Worm (Caenorhabditis elegans) whole organism, young adult: ENCODE results near the gene zip-10.
A peak's percentile ranks its signal among the peaks of the same experiment; 100 is the strongest.

ENCODE experiments used
- B0019.2 ChIP-seq: fragments of 200-800 bp; sonication (Bioruptor generic); conservative IDR thresholded peaks from 2 replicates; pipeline ENCODE4 v1.3.6; 2022; ENCODE audit warnings: missing genetic modification reagents, missing genetic modification characterization, missing compliant biosample characterization
- B0035.1 ChIP-seq: sonication (generic microtip); optimal IDR thresholded peaks from 2 replicates; lab custom pipeline; 2016; ENCODE audit warnings: missing genetic modification characterization, mild to moderate bottlenecking, missing compliant biosample characterization, missing genotype, missing genetic modification reagents
- B0261.1 ChIP-seq: sonication (generic microtip); optimal IDR thresholded peaks from 2 replicates; lab custom pipeline; 2016; ENCODE audit warnings: mild to moderate bottlenecking, missing genetic modification characterization, moderate library complexity, missing compliant biosample characterization
- D2030.7 ChIP-seq: fragments of 200-800 bp; sonication (Bioruptor generic); IDR thresholded peaks from 2 replicates; pipeline ENCODE4 v1.3.6; 2022; ENCODE audit warnings: missing genetic modification reagents, missing genetic modification characterization, missing compliant biosample characterization
- F23B12.7 ChIP-seq: sonication (generic microtip); optimal IDR thresholded peaks from 2 replicates; lab custom pipeline; 2017; ENCODE audit warnings: missing genetic modification characterization, mild to moderate bottlenecking, missing compliant biosample characterization, antibody characterized with exemption, moderate library complexity; ENCODE audit not compliant: insufficient read depth
- F37B4.10 ChIP-seq: fragments of 200-800 bp; sonication (Bioruptor generic); IDR thresholded peaks from 2 replicates; pipeline ENCODE4 v1.3.6; 2022; ENCODE audit warnings: missing genetic modification characterization, missing compliant biosample characterization
- F52B5.7 ChIP-seq: sonication (generic microtip); optimal IDR thresholded peaks from 2 replicates; lab custom pipeline; 2016; ENCODE audit warnings: mild to moderate bottlenecking, missing genetic modification characterization, missing compliant biosample characterization
- F57A8.1 ChIP-seq: fragments of 200-800 bp; sonication (Bioruptor generic); optimal IDR thresholded peaks from 2 replicates; lab custom pipeline; 2018; ENCODE audit warnings: mild to moderate bottlenecking, missing genetic modification characterization, moderate library complexity, missing compliant biosample characterization
- K12H6.12 ChIP-seq: fragments of 200-800 bp; sonication (Bioruptor generic); optimal IDR thresholded peaks from 2 replicates; lab custom pipeline; 2018; ENCODE audit warnings: mild to moderate bottlenecking, missing genetic modification characterization, missing compliant biosample characterization
- T07F8.4 ChIP-seq: sonication (generic microtip); optimal IDR thresholded peaks from 2 replicates; lab custom pipeline; 2016; ENCODE audit warnings: mild to moderate bottlenecking, missing genetic modification characterization, moderate library complexity, missing compliant biosample characterization
- atf-7 ChIP-seq: sonication (generic microtip); optimal IDR thresholded peaks from 2 replicates; lab custom pipeline; 2017; ENCODE audit warnings: mild to moderate bottlenecking, missing genetic modification characterization, missing compliant biosample characterization
- bed-2 ChIP-seq: fragments of 200-800 bp; sonication (Bioruptor generic); IDR thresholded peaks from 2 replicates; pipeline ENCODE4 v1.3.6; 2022; ENCODE audit warnings: missing genetic modification reagents, missing genetic modification characterization, missing compliant biosample characterization
- ccch-3 ChIP-seq: fragments of 200-800 bp; sonication (Bioruptor generic); optimal IDR thresholded peaks from 2 replicates; lab custom pipeline; 2018; ENCODE audit warnings: mild to moderate bottlenecking, missing genetic modification characterization, missing compliant biosample characterization
- cebp-1 ChIP-seq, 2 experiments: fragments of 200-800 bp in 1 of 2; sonication (Bioruptor generic) in 1 of 2; sonication (generic microtip) in 1 of 2; IDR thresholded peaks in 1 of 2; optimal IDR thresholded peaks in 1 of 2; 2 replicates each; pipeline versions ENCODE4 v1.3.6 to Lab custom; 2017 to 2022; ENCODE audit warnings: missing compliant biosample characterization in 2 of 2, missing genetic modification characterization in 2 of 2, mild to moderate bottlenecking in 1 of 2, missing genetic modification reagents in 1 of 2, moderate library complexity in 1 of 2
- cebp-2 ChIP-seq: fragments of 200-800 bp; sonication (Bioruptor generic); IDR thresholded peaks from 2 replicates; pipeline ENCODE4 v1.3.6; 2022; ENCODE audit warnings: missing genetic modification characterization, missing compliant biosample characterization
- ceh-58 ChIP-seq: fragments of 200-800 bp; sonication (Bioruptor generic); IDR thresholded peaks from 2 replicates; pipeline ENCODE4 v1.3.6; 2022; ENCODE audit warnings: missing genetic modification characterization, missing compliant biosample characterization
- chd-7 ChIP-seq: sonication (generic microtip); optimal IDR thresholded peaks from 2 replicates; lab custom pipeline; 2016; ENCODE audit warnings: mild to moderate bottlenecking, missing genetic modification characterization, moderate library complexity, missing compliant biosample characterization
- egl-18 ChIP-seq: fragments of 200-800 bp; sonication (Bioruptor generic); IDR thresholded peaks from 2 replicates; pipeline ENCODE4 v1.3.6; 2022; ENCODE audit warnings: missing genetic modification reagents, missing genetic modification characterization, missing compliant biosample characterization
- him-1 ChIP-seq: sonication (generic microtip); optimal IDR thresholded peaks from 2 replicates; lab custom pipeline; 2016; ENCODE audit warnings: missing genotype, missing genetic modification reagents, missing genetic modification characterization, missing compliant biosample characterization
- hmg-1.2 ChIP-seq: fragments of 200-800 bp; sonication (Bioruptor generic); IDR thresholded peaks from 2 replicates; pipeline ENCODE4 v1.3.6; 2022; ENCODE audit warnings: missing genetic modification reagents, missing genetic modification characterization, missing compliant biosample characterization
- hsf-1 ChIP-seq: fragments of 200-800 bp; sonication (Bioruptor generic); IDR thresholded peaks from 2 replicates; pipeline ENCODE4 v1.3.6; 2022; ENCODE audit warnings: missing genetic modification reagents, missing genetic modification characterization, missing compliant biosample characterization
- lag-1 ChIP-seq: fragments of 200-800 bp; sonication (Bioruptor generic); IDR thresholded peaks from 2 replicates; pipeline ENCODE4 v1.3.6; 2022; ENCODE audit warnings: missing genetic modification reagents, missing genetic modification characterization, missing compliant biosample characterization
- let-607 ChIP-seq, 2 experiments: fragments of 200-800 bp in 1 of 2; sonication (Bioruptor generic) in 1 of 2; sonication (generic microtip) in 1 of 2; optimal IDR thresholded peaks; 2 replicates each; lab custom pipeline; 2016 to 2018; ENCODE audit warnings: mild to moderate bottlenecking in 2 of 2, missing compliant biosample characterization in 2 of 2, missing genetic modification characterization in 2 of 2, moderate library complexity in 2 of 2, missing genotype in 1 of 2
- lin-35 ChIP-seq, 3 experiments: fragments of 150-350 bp in 2 of 3; sonication (generic microtip) in 1 of 3; optimal IDR thresholded peaks; 2 replicates each; lab custom pipeline; 2014 to 2018; ENCODE audit warnings: missing biosample characterization in 3 of 3, missing genetic modification characterization in 3 of 3, missing genetic modification reagents in 3 of 3
- lir-1 ChIP-seq: fragments of 200-800 bp; sonication (Bioruptor generic); conservative IDR thresholded peaks from 2 replicates; pipeline ENCODE4 v1.3.6; 2022; ENCODE audit warnings: missing genetic modification reagents, missing genetic modification characterization, missing compliant biosample characterization
- madf-6 ChIP-seq: fragments of 200-800 bp; sonication (Bioruptor generic); IDR thresholded peaks from 2 replicates; pipeline ENCODE4 v1.3.6; 2022; ENCODE audit warnings: missing genetic modification reagents, missing genetic modification characterization, missing compliant biosample characterization
- mcd-1 ChIP-seq: fragments of 200-800 bp; sonication (Bioruptor generic); IDR thresholded peaks from 2 replicates; pipeline ENCODE4 v1.3.6; 2022; ENCODE audit warnings: missing genetic modification reagents, missing genetic modification characterization, missing compliant biosample characterization
- nfya-1 ChIP-seq: sonication (generic microtip); optimal IDR thresholded peaks from 2 replicates; lab custom pipeline; 2017; ENCODE audit warnings: antibody characterized with exemption, missing compliant biosample characterization, missing genetic modification characterization, borderline replicate concordance; ENCODE audit not compliant: insufficient read depth
- nfya-2 ChIP-seq: fragments of 200-800 bp; sonication (Bioruptor generic); IDR thresholded peaks from 2 replicates; pipeline ENCODE4 v1.3.6; 2022; ENCODE audit warnings: missing genetic modification reagents, missing genetic modification characterization, missing compliant biosample characterization
- nhr-179 ChIP-seq: sonication (generic microtip); optimal IDR thresholded peaks from 2 replicates; lab custom pipeline; 2016; ENCODE audit warnings: mild to moderate bottlenecking, missing genetic modification characterization, missing compliant biosample characterization
- pbrm-1 ChIP-seq: fragments of 200-800 bp; sonication (Bioruptor generic); IDR thresholded peaks from 2 replicates; pipeline ENCODE4 v1.3.6; 2022; ENCODE audit warnings: missing genetic modification reagents, missing genetic modification characterization, missing compliant biosample characterization
- repo-1 ChIP-seq: sonication (generic microtip); optimal IDR thresholded peaks from 2 replicates; lab custom pipeline; 2017; ENCODE audit warnings: mild to moderate bottlenecking, missing genetic modification characterization, missing compliant biosample characterization
- rpc-1 ChIP-seq, 2 experiments: fragments of 150-350 bp in 1 of 2; sonication (generic microtip) in 1 of 2; optimal IDR thresholded peaks; 2 replicates each; lab custom pipeline; 2014 to 2018; ENCODE audit warnings: missing biosample characterization in 1 of 2, missing genetic modification characterization in 1 of 2, missing genetic modification reagents in 1 of 2, missing genotype in 1 of 2
- sdz-38 ChIP-seq: sonication (generic microtip); optimal IDR thresholded peaks from 2 replicates; lab custom pipeline; 2016; ENCODE audit warnings: missing genotype, missing genetic modification characterization, missing compliant biosample characterization
- snpc-1.1 ChIP-seq: sonication (generic microtip); optimal IDR thresholded peaks from 2 replicates; lab custom pipeline; 2017; ENCODE audit warnings: missing genetic modification characterization, mild to moderate bottlenecking, missing compliant biosample characterization, antibody characterized with exemption, moderate library complexity, missing genotype, missing genetic modification reagents; ENCODE audit not compliant: insufficient read depth
- snpc-4 ChIP-seq, 5 experiments: fragments of 150-350 bp in 1 of 5; sonication (generic microtip) in 4 of 5; optimal IDR thresholded peaks; 2 replicates each; lab custom pipeline; 2014 to 2018; ENCODE audit warnings: missing genetic modification characterization in 5 of 5, missing biosample characterization in 3 of 5, antibody characterized with exemption in 2 of 5, mild to moderate bottlenecking in 2 of 5, missing compliant biosample characterization in 2 of 5, missing genotype in 2 of 5, moderate library complexity in 2 of 5, missing genetic modification reagents in 1 of 5
- tbp1 ChIP-seq: fragments of 200-800 bp; sonication (Bioruptor generic); optimal IDR thresholded peaks from 2 replicates; lab custom pipeline; 2018; ENCODE audit warnings: mild to moderate bottlenecking, missing genetic modification characterization, missing compliant biosample characterization
- tbx-9 ChIP-seq: sonication (generic microtip); optimal IDR thresholded peaks from 2 replicates; lab custom pipeline; 2016; ENCODE audit warnings: borderline replicate concordance, missing genetic modification characterization, inconsistent platforms, missing compliant biosample characterization
- tlf-1 ChIP-seq: fragments of 200-800 bp; sonication (Bioruptor generic); optimal IDR thresholded peaks from 2 replicates; lab custom pipeline; 2018; ENCODE audit warnings: mild to moderate bottlenecking, missing genetic modification characterization, missing compliant biosample characterization
- zfh-2 ChIP-seq: fragments of 200-800 bp; sonication (Bioruptor generic); conservative IDR thresholded peaks from 2 replicates; pipeline ENCODE4 v1.3.6; 2022; ENCODE audit warnings: missing genetic modification reagents, missing genetic modification characterization, missing compliant biosample characterization
- ztf-18 ChIP-seq: sonication (generic microtip); optimal IDR thresholded peaks from 2 replicates; lab custom pipeline; 2016; ENCODE audit warnings: missing genotype, mild to moderate bottlenecking, missing genetic modification characterization, missing compliant biosample characterization
- ztf-22 ChIP-seq: fragments of 200-800 bp; sonication (Bioruptor generic); optimal IDR thresholded peaks from 2 replicates; lab custom pipeline; 2018; ENCODE audit warnings: mild to moderate bottlenecking, missing genetic modification characterization, moderate library complexity, missing compliant biosample characterization
- ztf-26 ChIP-seq: sonication (generic microtip); optimal IDR thresholded peaks from 2 replicates; lab custom pipeline; 2017; ENCODE audit warnings: missing genetic modification characterization, missing compliant biosample characterization
- ztf-28 ChIP-seq: fragments of 200-800 bp; sonication (Bioruptor generic); IDR thresholded peaks from 2 replicates; pipeline ENCODE4 v1.3.6; 2022; ENCODE audit warnings: missing genetic modification reagents, missing genetic modification characterization, missing compliant biosample characterization

zip-10 gene

ce11 chrV:11641298-11641787 lies 9.2 kb downstream of the zip-10 start:
- TF ChIP-seq him-1 = no peak
- TF ChIP-seq F23B12.7 = no peak
- TF ChIP-seq tlf-1 (GFP tag; lab: Kevin White, UChicago) = no peak
- no peak for TF ChIP-seq F57A8.1 (GFP tag; lab: Kevin White, UChicago)
- TF ChIP-seq repo-1 (tag; lab: Kevin White, UChicago) = no peak
- TF ChIP-seq mcd-1 (GFP tag; lab: Robert Waterston, UW) = 0 out of 2 replicates have a peak, but pooled peaks have one; percentile 22
- no peak for TF ChIP-seq B0035.1 (tag; lab: Kevin White, UChicago)
- peak; percentile 59 for TF ChIP-seq K12H6.12 (tag; lab: Kevin White, UChicago)
- no peak for TF ChIP-seq tbx-9 (tag; lab: Kevin White, UChicago)
- TF ChIP-seq F37B4.10 (GFP tag; lab: Robert Waterston, UW) = no peak
- peak; percentile 28; the same call in 1 of the 2 replicates for TF ChIP-seq hmg-1.2
- TF ChIP-seq zfh-2 (GFP tag; lab: Robert Waterston, UW) = peak; percentile 79
- TF ChIP-seq egl-18 (GFP tag; lab: Robert Waterston, UW) = no peak
- TF ChIP-seq ztf-22 (GFP tag; lab: Kevin White, UChicago) = no peak
- no peak for TF ChIP-seq lin-35 (GFP tag; optimal IDR thresholded peaks at IDR 0.05; lab: Kevin White, UChicago)
- no peak for TF ChIP-seq ccch-3
- TF ChIP-seq chd-7 (tag; lab: Kevin White, UChicago) = peak; percentile 4
- no peak for TF ChIP-seq cebp-1 (GFP tag; IDR thresholded peaks at IDR 0.05; lab: Robert Waterston, UW)
- TF ChIP-seq cebp-1 (tag; optimal IDR thresholded peaks at IDR 0.05; lab: Kevin White, UChicago) = peak; percentile 48
- no peak for TF ChIP-seq hsf-1 (GFP tag; lab: Robert Waterston, UW)
- TF ChIP-seq snpc-1.1 = no peak
- TF ChIP-seq B0261.1 (tag; lab: Kevin White, UChicago) = no peak
- TF ChIP-seq sdz-38 = no peak

- TF ChIP-seq let-607 (tag; optimal IDR thresholded peaks at IDR 0.05; lab: Kevin White, UChicago) (no peak), B0019.2 (GFP tag; lab: Robert Waterston, UW) (no peak), pbrm-1 (GFP tag; lab: Robert Waterston, UW) (peak; percentile 27; the same call in 1 of the 2 replicates), ztf-26 (no peak), mcd-1 (GFP tag; lab: Robert Waterston, UW) (peak; percentile 31; the same call in 1 of the 2 replicates), snpc-4 (GFP tag; optimal IDR thresholded peaks at IDR 0.05; lab: Kevin White, UChicago) (no peak), snpc-4 (tag; optimal IDR thresholded peaks at IDR 0.05; lab: Kevin White, UChicago) (no peak), tbp1 (no peak), nfya-2 (no peak), him-1 (no peak), bed-2 (no peak), D2030.7 (GFP tag; lab: Robert Waterston, UW) (no peak), ceh-58 (GFP tag; lab: Robert Waterston, UW) (no peak), B0261.1 (tag; lab: Kevin White, UChicago) (no peak), nfya-1 (tag; lab: Kevin White, UChicago) (no peak), lir-1 (GFP tag; lab: Robert Waterston, UW) (peak; percentile 67; the same call in 1 of the 2 replicates), lag-1 (no peak), F52B5.7 (no peak), ztf-28 (no peak), K12H6.12 (tag; lab: Kevin White, UChicago) (peak; percentile 79), atf-7 (tag; lab: Kevin White, UChicago) (no peak), ztf-18 (tag; lab: Kevin White, UChicago) (no peak), cebp-1 (GFP tag; IDR thresholded peaks at IDR 0.05; lab: Robert Waterston, UW) (no peak), cebp-1 (tag; optimal IDR thresholded peaks at IDR 0.05; lab: Kevin White, UChicago) (peak; percentile 56), T07F8.4 (no peak), cebp-2 (GFP tag; lab: Robert Waterston, UW) (no peak), rpc-1 (optimal IDR thresholded peaks at IDR 0.05; lab: Kevin White, UChicago) (no peak), rpc-1 (tag; optimal IDR thresholded peaks at IDR 0.05; lab: Kevin White, UChicago) (no peak), madf-6 (GFP tag; lab: Robert Waterston, UW) (no peak), nhr-179 (tag; lab: Kevin White, UChicago) (no peak)
These were observed 11.9 kb downstream of the zip-10 start for ce11 chrV:11638634-11639117.
